Worm (Caenorhabditis elegans): ENCODE results near the gene ZC190.5.

DNA sequence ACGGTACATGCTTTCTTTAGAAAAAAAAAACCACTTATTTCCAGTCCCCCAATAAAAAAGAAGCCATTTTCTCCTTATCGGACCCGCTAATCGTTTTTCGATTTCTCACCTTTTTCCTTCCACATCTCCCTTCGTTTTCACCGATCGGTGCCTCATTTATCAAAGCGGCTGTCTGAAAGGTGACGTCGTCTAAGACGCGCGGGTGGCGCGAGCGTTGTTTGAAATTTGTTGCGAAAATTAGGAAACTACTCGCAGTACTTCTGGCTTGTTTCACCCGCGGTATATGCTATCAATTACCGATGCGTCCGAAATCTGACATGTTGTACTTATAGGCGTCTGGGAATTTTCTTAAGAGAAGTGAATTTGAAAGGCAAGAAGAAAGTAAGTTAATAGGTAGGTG, 21.2 kb downstream of the ZC190.5 start:
- TF ChIP-seq lin-39 (tag; optimal IDR thresholded peaks at IDR 0.05) (no peak), lsy-2 (tag; optimal IDR thresholded peaks at IDR 0.05) (no peak), nhr-237 (tag; optimal IDR thresholded peaks at IDR 0.05) (no peak), unc-62 (GFP tag; optimal IDR thresholded peaks at IDR 0.05) (no peak), snpc-4 (tag; optimal IDR thresholded peaks at IDR 0.05) (no peak), nhr-25 (tag; optimal IDR thresholded peaks at IDR 0.05) (peak; percentile 27), blmp-1 (tag; optimal IDR thresholded peaks at IDR 0.05; ENCODE audit: insufficient read depth) (peak; percentile 70), elt-1 (tag; optimal IDR thresholded peaks at IDR 0.05) (no peak), F13H6.1 (tag; optimal IDR thresholded peaks at IDR 0.05) (no peak), fos-1 (tag; optimal IDR thresholded peaks at IDR 0.05) (no peak), nhr-12 (tag; optimal IDR thresholded peaks at IDR 0.05) (no peak), ceh-16 (tag; optimal IDR thresholded peaks at IDR 0.05) (peak; percentile 78), nhr-77 (tag; optimal IDR thresholded peaks at IDR 0.05) (no peak)

All from whole organism, L2 larva.